Fruit fly (Drosophila melanogaster) whole organism, pupa: Measurements from ENCODE around the gene Ip259.

Experiments
- CG10348 ChIP-seq: fragments of 200-800 bp; sonication (Bioruptor generic); IDR thresholded peaks from 2 replicates; pipeline ENCODE4 v1.3.6; 2022; ENCODE audit warnings: missing biosample characterization, missing genetic modification characterization
- CG12605 ChIP-seq: fragments of 200-800 bp; sonication (Bioruptor generic); IDR thresholded peaks from 2 replicates; pipeline ENCODE4 v1.3.6; 2022; ENCODE audit warnings: missing biosample characterization, missing genetic modification characterization
- CG13204 ChIP-seq: fragments of 200-800 bp; sonication (Bioruptor generic); optimal IDR thresholded peaks from 2 replicates; lab custom pipeline; 2018; ENCODE audit warnings: missing biosample characterization, mild to moderate bottlenecking, missing genetic modification characterization, moderate library complexity
- CG14655 ChIP-seq: fragments of 200-800 bp; sonication (Bioruptor generic); optimal IDR thresholded peaks from 3 replicates; lab custom pipeline; 2017; ENCODE audit warnings: mild to moderate bottlenecking, missing biosample characterization, missing genetic modification reagents, missing genetic modification characterization
- CG15710 ChIP-seq: fragments of 200-800 bp; sonication (Bioruptor generic); optimal IDR thresholded peaks from 2 replicates; lab custom pipeline; 2018; ENCODE audit warnings: missing biosample characterization, mild to moderate bottlenecking, missing genetic modification characterization, moderate library complexity
- CG17806 ChIP-seq: fragments of 200-800 bp; sonication (Bioruptor generic); optimal IDR thresholded peaks from 2 replicates; lab custom pipeline; 2018; ENCODE audit warnings: missing biosample characterization, mild to moderate bottlenecking, missing genetic modification characterization, moderate library complexity
- CG32121 ChIP-seq: fragments of 200-800 bp; sonication (Bioruptor generic); IDR thresholded peaks from 2 replicates; pipeline ENCODE4 v1.3.6; 2022; ENCODE audit warnings: missing biosample characterization, missing genetic modification characterization
- CG34367 ChIP-seq: fragments of 200-800 bp; sonication (Bioruptor generic); optimal IDR thresholded peaks from 2 replicates; lab custom pipeline; 2018; ENCODE audit warnings: missing biosample characterization, mild to moderate bottlenecking, missing genetic modification characterization
- CG4496 ChIP-seq: fragments of 200-800 bp; sonication (Bioruptor generic); IDR thresholded peaks from 3 replicates; pipeline ENCODE4 v1.3.6; 2022; ENCODE audit warnings: missing biosample characterization, missing genetic modification characterization
- CG8159 ChIP-seq: fragments of 200-800 bp; sonication (Bioruptor generic); optimal IDR thresholded peaks from 3 replicates; lab custom pipeline; 2018; ENCODE audit warnings: missing biosample characterization, mild to moderate bottlenecking, missing genetic modification characterization, moderate library complexity
- CG8301 ChIP-seq: fragments of 200-800 bp; sonication (Bioruptor generic); optimal IDR thresholded peaks from 2 replicates; lab custom pipeline; 2018; ENCODE audit warnings: missing biosample characterization, mild to moderate bottlenecking, missing genetic modification characterization
- CG9948 ChIP-seq: fragments of 200-800 bp; sonication (Bioruptor generic); optimal IDR thresholded peaks from 2 replicates; lab custom pipeline; 2018; ENCODE audit warnings: missing biosample characterization, mild to moderate bottlenecking, missing genetic modification characterization, moderate library complexity
- D1 ChIP-seq: fragments of 200-800 bp; sonication (Bioruptor generic); optimal IDR thresholded peaks from 2 replicates; lab custom pipeline; 2018; ENCODE audit warnings: missing biosample characterization, mild to moderate bottlenecking, missing genetic modification characterization, moderate library complexity
- EcR ChIP-seq: fragments of 200-800 bp; sonication (Bioruptor generic); optimal IDR thresholded peaks from 3 replicates; lab custom pipeline; 2019; ENCODE audit warnings: missing biosample characterization, missing genetic modification characterization, mild to moderate bottlenecking, moderate library complexity, missing genetic modification reagents
- Ets98B ChIP-seq: fragments of 200-800 bp; sonication (Bioruptor generic); IDR thresholded peaks from 2 replicates; pipeline ENCODE4 v1.3.6; 2022; ENCODE audit warnings: missing biosample characterization, missing genetic modification characterization
- Pif1A ChIP-seq: fragments of 200-800 bp; sonication (Bioruptor generic); optimal IDR thresholded peaks from 3 replicates; lab custom pipeline; 2016; ENCODE audit warnings: missing biosample characterization, missing genetic modification characterization
- Pif1B ChIP-seq: fragments of 200-800 bp; sonication (Bioruptor generic); optimal IDR thresholded peaks from 3 replicates; lab custom pipeline; 2016; ENCODE audit warnings: missing biosample characterization, missing genetic modification characterization
- Snoo ChIP-seq: fragments of 200-800 bp; sonication (Bioruptor generic); optimal IDR thresholded peaks from 3 replicates; lab custom pipeline; 2017; ENCODE audit warnings: missing biosample characterization, mild to moderate bottlenecking, missing genetic modification characterization, inconsistent platforms
- fd96Ca ChIP-seq: fragments of 200-800 bp; sonication (Bioruptor generic); IDR thresholded peaks from 3 replicates; pipeline ENCODE4 v1.3.6; 2022; ENCODE audit warnings: missing biosample characterization, missing genetic modification characterization
- gl ChIP-seq: fragments of 200-800 bp; sonication (Bioruptor generic); optimal IDR thresholded peaks from 2 replicates; lab custom pipeline; 2018; ENCODE audit warnings: missing biosample characterization, mild to moderate bottlenecking, missing genetic modification characterization
- rn ChIP-seq: fragments of 200-800 bp; sonication (Bioruptor generic); IDR thresholded peaks from 2 replicates; pipeline ENCODE4 v1.3.6; 2022; ENCODE audit warnings: missing biosample characterization, missing genetic modification characterization

The Ip259 gene

dm6 chr2L:10430802-10431476 is 22.8 kb downstream of the Ip259 start, which contains the start of the genes Bug22 and TfIIB:
Gene Bug22, minus strand, starts transcription at chr2L:10430918.
Gene TfIIB, plus strand, starts transcription at chr2L:10431338.
- TF ChIP-seq D1 (tag; lab: Kevin White, UChicago), result no peak
- no peak for TF ChIP-seq CG34367
- TF ChIP-seq CG4496, result peak; percentile 61; the same call in 2 of the 3 replicates
- no peak for TF ChIP-seq CG13204 (GFP tag; lab: Kevin White, UChicago)
- no peak for TF ChIP-seq fd96Ca (GFP tag; lab: Robert Waterston, UW)
- TF ChIP-seq Pif1B (GFP tag; lab: Kevin White, UChicago), result no peak
- TF ChIP-seq gl (tag; lab: Kevin White, UChicago), result no peak
- 0 out of 2 replicates have a peak, but pooled peaks have one; percentile 29 for TF ChIP-seq rn (GFP tag; lab: Robert Waterston, UW)
- TF ChIP-seq CG8159 (tag; lab: Kevin White, UChicago), result no peak
- peak; percentile 46 for TF ChIP-seq CG17806 (tag; lab: Kevin White, UChicago)
- TF ChIP-seq CG32121 (GFP tag; lab: Robert Waterston, UW), result peak; percentile 65
- peak; percentile 46 for TF ChIP-seq CG9948 (tag; lab: Kevin White, UChicago)
- TF ChIP-seq CG14655 (GFP tag; lab: Kevin White, UChicago), result no peak
- TF ChIP-seq Pif1A (GFP tag; lab: Kevin White, UChicago), result no peak
- no peak for TF ChIP-seq EcR
- TF ChIP-seq Ets98B (GFP tag; lab: Robert Waterston, UW), result no peak; the same call in 1 of the 2 replicates
- TF ChIP-seq CG15710 (tag; lab: Kevin White, UChicago), result peak; percentile 51
- no peak for TF ChIP-seq CG12605 (GFP tag; lab: Robert Waterston, UW)
- TF ChIP-seq Snoo (tag; lab: Kevin White, UChicago), result peak; percentile 51
- TF ChIP-seq CG8301, result no peak
- TF ChIP-seq CG10348 (GFP tag; lab: Robert Waterston, UW), result no peak
- TF ChIP-seq, all 21 proteins: peak for 7

- TF ChIP-seq D1 (tag; lab: Kevin White, UChicago) (no peak), CG4496 (no peak), CG14655 (GFP tag; lab: Kevin White, UChicago) (no peak), CG8301 (no peak), EcR (no peak), Pif1B (GFP tag; lab: Kevin White, UChicago) (no peak), CG15710 (tag; lab: Kevin White, UChicago) (no peak), rn (GFP tag; lab: Robert Waterston, UW) (no peak), CG10348 (GFP tag; lab: Robert Waterston, UW) (no peak), CG34367 (no peak)
Observed at dm6 chr2L:10435606-10436160, 27.5 kb downstream of the Ip259 start, which contains the start of the genes TBC1D16 and holn1. Gene TBC1D16, minus strand, starts transcription at chr2L:10435656. Gene holn1, plus strand, starts transcription at chr2L:10435995.

DNA sequence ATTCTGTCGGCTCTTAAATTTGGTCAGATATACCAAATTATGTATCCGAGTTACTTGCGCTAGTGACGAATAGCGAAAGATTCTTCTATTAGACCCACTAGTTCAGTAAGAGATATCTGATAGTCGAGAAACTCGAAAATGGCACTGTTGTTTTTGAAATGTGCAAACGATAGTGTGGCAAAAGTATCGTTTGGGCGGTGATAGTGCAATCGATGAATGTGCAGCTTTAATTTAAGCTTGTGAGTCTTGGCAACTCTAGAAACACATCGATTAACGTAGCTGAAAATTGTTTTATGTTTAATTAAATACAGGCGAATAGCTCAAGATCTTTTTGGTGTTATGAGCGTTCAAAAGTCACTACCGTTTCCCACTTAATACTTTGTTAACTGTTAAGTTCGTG is 29.2 kb downstream of the Ip259 start, which contains the start of gene STUB1:
Gene STUB1, plus strand, starts transcription at position 232 of the 400 bp plus-strand sequence.
- no peak for TF ChIP-seq CG4496
- TF ChIP-seq CG34367, result no peak
- TF ChIP-seq CG15710 (tag; lab: Kevin White, UChicago), result no peak
- no peak for TF ChIP-seq CG13204 (GFP tag; lab: Kevin White, UChicago)
- TF ChIP-seq CG32121 (GFP tag; lab: Robert Waterston, UW), result no peak
- no peak for TF ChIP-seq EcR
- TF ChIP-seq gl (tag; lab: Kevin White, UChicago), result no peak
- TF ChIP-seq CG17806 (tag; lab: Kevin White, UChicago), result no peak
- TF ChIP-seq CG12605 (GFP tag; lab: Robert Waterston, UW), result no peak
- no peak for TF ChIP-seq CG8159 (tag; lab: Kevin White, UChicago)
- TF ChIP-seq Snoo (tag; lab: Kevin White, UChicago), result no peak
- no peak for TF ChIP-seq fd96Ca (GFP tag; lab: Robert Waterston, UW)

- no peak for TF ChIP-seq Snoo (tag; lab: Kevin White, UChicago)
- TF ChIP-seq CG12605 (GFP tag; lab: Robert Waterston, UW), result no peak
Observed at dm6 chr2L:10439174-10439573, 31.0 kb downstream of the Ip259 start, which contains the start of gene Nse4. Gene Nse4, plus strand, starts transcription at chr2L:10439440.

DNA sequence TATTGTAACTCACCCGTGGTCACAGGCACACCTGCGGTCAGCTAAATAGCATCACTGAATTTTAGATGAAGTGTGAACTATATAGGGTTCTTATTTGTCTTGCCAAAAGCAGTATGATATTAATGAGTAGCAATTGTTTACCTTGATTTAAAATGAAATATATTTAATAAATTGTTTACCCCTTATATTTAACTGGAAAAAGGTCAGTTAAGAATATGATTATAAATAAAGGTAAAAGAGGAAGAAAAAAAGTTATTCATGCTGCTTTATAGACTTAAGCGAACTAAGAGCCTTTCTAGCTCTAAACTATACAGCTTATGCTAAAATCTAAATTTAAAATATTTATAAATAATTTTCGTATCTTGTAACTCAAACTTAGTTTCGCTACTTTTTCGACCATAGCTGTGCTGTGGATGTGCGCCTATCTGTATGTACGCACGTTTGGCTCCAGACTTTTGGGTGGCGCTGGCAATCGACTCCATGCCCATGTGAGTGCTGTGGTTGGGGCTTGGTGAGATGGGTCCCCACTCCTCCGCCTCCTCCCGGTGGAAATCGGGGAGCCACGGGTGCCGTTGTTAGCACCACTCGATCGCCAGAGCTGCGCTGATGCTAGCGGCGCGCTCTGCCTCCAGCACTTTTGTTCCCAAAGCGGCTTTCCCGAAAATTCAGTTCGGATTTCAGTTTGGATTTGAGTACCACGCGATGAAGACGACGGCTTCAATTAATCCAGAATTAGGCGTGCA is 34.1 kb downstream of the Ip259 start, which contains the start of gene loh:
Gene loh, plus strand, starts transcription at position 487 of the 743 bp plus-strand sequence.
- TF ChIP-seq CG15710 (tag; lab: Kevin White, UChicago) (no peak), CG8301 (no peak), Snoo (tag; lab: Kevin White, UChicago) (peak; percentile 41), CG17806 (tag; lab: Kevin White, UChicago) (no peak), gl (tag; lab: Kevin White, UChicago) (no peak)

- TF ChIP-seq Pif1A (GFP tag; lab: Kevin White, UChicago) (no peak), CG32121 (GFP tag; lab: Robert Waterston, UW) (no peak), CG4496 (no peak), CG14655 (GFP tag; lab: Kevin White, UChicago) (no peak), rn (GFP tag; lab: Robert Waterston, UW) (no peak), CG8301 (no peak), CG13204 (GFP tag; lab: Kevin White, UChicago) (no peak), CG10348 (GFP tag; lab: Robert Waterston, UW) (no peak), EcR (no peak), D1 (tag; lab: Kevin White, UChicago) (no peak), CG8159 (tag; lab: Kevin White, UChicago) (no peak), fd96Ca (GFP tag; lab: Robert Waterston, UW) (no peak)
Observed at dm6 chr2L:10452296-10452695, 44.1 kb downstream of the Ip259 start, which contains the start of gene ppk10. Gene ppk10, minus strand, starts transcription at chr2L:10452396.
